Fruit fly (Drosophila melanogaster) whole organism, wandering third instar larva: ENCODE measurements around the gene kar.

ENCODE experiments used
- Abd-B ChIP-seq: fragments of >200 bp; optimal IDR thresholded peaks from 2 replicates; lab custom pipeline; 2017; ENCODE audit warnings: missing biosample characterization, missing genetic modification characterization
- CG32264 ChIP-seq: fragments of 200-800 bp; sonication (Bioruptor generic); optimal IDR thresholded peaks from 2 replicates; lab custom pipeline; 2016; ENCODE audit warnings: missing biosample characterization, missing genetic modification characterization
- CrebA ChIP-seq: fragments of 200-800 bp; sonication (Bioruptor generic); optimal IDR thresholded peaks from 2 replicates; lab custom pipeline; 2016; ENCODE audit warnings: missing biosample characterization, mild to moderate bottlenecking, missing genetic modification characterization, borderline replicate concordance
- Dfd ChIP-seq: fragments of >200 bp; optimal IDR thresholded peaks from 2 replicates; lab custom pipeline; 2017; ENCODE audit warnings: missing biosample characterization, missing genetic modification characterization
- Dif ChIP-seq: fragments of 200-275, 200-300 bp; sonication (Bioruptor generic); optimal IDR thresholded peaks from 2 replicates; lab custom pipeline; 2018; ENCODE audit warnings: missing biosample characterization, missing genetic modification characterization; ENCODE audit not compliant: partially characterized antibody
- GATAd ChIP-seq: sonication (Bioruptor generic); optimal IDR thresholded peaks from 2 replicates; lab custom pipeline; 2016; ENCODE audit warnings: missing biosample characterization, missing genetic modification characterization
- HLH106 ChIP-seq: fragments of 200-800 bp; optimal IDR thresholded peaks from 3 replicates; lab custom pipeline; 2019; ENCODE audit warnings: missing biosample characterization, mild to moderate bottlenecking, missing genetic modification characterization, moderate library complexity
- Hr78 ChIP-seq: fragments of >200 bp; optimal IDR thresholded peaks from 2 replicates; lab custom pipeline; 2017; ENCODE audit warnings: missing biosample characterization, missing genetic modification characterization
- Hr83 ChIP-seq: fragments of 200-300 bp; sonication (Bioruptor generic); optimal IDR thresholded peaks from 2 replicates; lab custom pipeline; 2016; ENCODE audit warnings: missing biosample characterization, mild to moderate bottlenecking, missing genetic modification characterization, moderate library complexity; ENCODE audit not compliant: poor library complexity, severe bottlenecking
- Jra ChIP-seq: sonication (Bioruptor generic); optimal IDR thresholded peaks from 2 replicates; lab custom pipeline; 2016; ENCODE audit warnings: missing biosample characterization, missing genetic modification characterization
- Mio ChIP-seq: sonication (Bioruptor generic); optimal IDR thresholded peaks from 2 replicates; lab custom pipeline; 2016; ENCODE audit warnings: missing biosample characterization, missing genetic modification characterization
- Myc ChIP-seq: fragments of >200 bp; optimal IDR thresholded peaks from 2 replicates; lab custom pipeline; 2017
- N ChIP-seq: fragments of >200 bp; optimal IDR thresholded peaks from 2 replicates; lab custom pipeline; 2018; ENCODE audit warnings: missing biosample characterization, missing external identifiers, missing genetic modification characterization
- Rel ChIP-seq, 2 experiments: fragments of 200-800 bp; sonication (Bioruptor generic) in 1 of 2; optimal IDR thresholded peaks; 2 replicates in 1 of 2; 3 replicates in 1 of 2; lab custom pipeline; 2016 to 2019; ENCODE audit warnings: mild to moderate bottlenecking in 2 of 2, missing biosample characterization in 2 of 2, missing genetic modification characterization in 2 of 2, moderate library complexity in 1 of 2
- Sp1 ChIP-seq: fragments of 200-800 bp; sonication (Bioruptor generic); optimal IDR thresholded peaks from 3 replicates; lab custom pipeline; 2019; ENCODE audit warnings: missing biosample characterization, mild to moderate bottlenecking, missing genetic modification characterization, moderate library complexity
- Vsx2 ChIP-seq: fragments of 200-300, 225-300 bp; sonication (Bioruptor generic); optimal IDR thresholded peaks from 2 replicates; lab custom pipeline; 2018; ENCODE audit warnings: missing biosample characterization, missing genetic modification characterization; ENCODE audit not compliant: partially characterized antibody
- br ChIP-seq: fragments of 200-800 bp; sonication (Bioruptor generic); optimal IDR thresholded peaks from 2 replicates; lab custom pipeline; 2016; ENCODE audit warnings: missing biosample characterization, missing genetic modification characterization
- brk ChIP-seq: fragments of 200-800 bp; sonication (Bioruptor generic); optimal IDR thresholded peaks from 2 replicates; lab custom pipeline; 2016; ENCODE audit warnings: missing biosample characterization, mild to moderate bottlenecking, missing genetic modification characterization
- dl ChIP-seq, 2 experiments: fragments of 175-275, 200-275 bp in 1 of 2; fragments of 200-275 bp in 1 of 2; sonication (Bioruptor generic); optimal IDR thresholded peaks; lab custom pipeline; 2018; ENCODE audit warnings: mild to moderate bottlenecking in 2 of 2, missing biosample characterization in 2 of 2, missing genetic modification characterization in 2 of 2, moderate library complexity in 2 of 2; ENCODE audit not compliant: partially characterized antibody in 2 of 2, insufficient read depth in 1 of 2
- dmrt93B ChIP-seq: fragments of 200-800 bp; sonication (Bioruptor generic); optimal IDR thresholded peaks from 2 replicates; lab custom pipeline; 2018; ENCODE audit warnings: missing biosample characterization, mild to moderate bottlenecking, missing genetic modification characterization
- dsf ChIP-seq: sonication (Bioruptor generic); optimal IDR thresholded peaks from 2 replicates; lab custom pipeline; 2016; ENCODE audit warnings: missing biosample characterization, missing genetic modification characterization, borderline replicate concordance
- ey ChIP-seq: fragments of 200-800 bp; sonication (Bioruptor generic); optimal IDR thresholded peaks from 2 replicates; lab custom pipeline; 2016; ENCODE audit warnings: missing biosample characterization, missing genetic modification characterization
- h ChIP-seq: fragments of 200-800 bp; sonication (Bioruptor generic); optimal IDR thresholded peaks from 3 replicates; lab custom pipeline; 2016; ENCODE audit warnings: missing biosample characterization, mild to moderate bottlenecking, missing genetic modification characterization
- jim ChIP-seq: fragments of 175-275, 200-325 bp; sonication (Bioruptor generic); optimal IDR thresholded peaks from 2 replicates; lab custom pipeline; 2016; ENCODE audit warnings: missing biosample characterization, mild to moderate bottlenecking, missing genetic modification characterization
- lola ChIP-seq: fragments of >200 bp; optimal IDR thresholded peaks from 2 replicates; lab custom pipeline; 2017; ENCODE audit warnings: missing biosample characterization, missing genetic modification characterization
- pan ChIP-seq: fragments of >200 bp; optimal IDR thresholded peaks from 2 replicates; lab custom pipeline; 2017
- psq ChIP-seq: fragments of 200-800 bp; sonication (Bioruptor generic); optimal IDR thresholded peaks from 3 replicates; lab custom pipeline; 2017; ENCODE audit warnings: missing biosample characterization, mild to moderate bottlenecking, missing genetic modification characterization, moderate library complexity
- rgr ChIP-seq: fragments of 200-800 bp; sonication (Bioruptor generic); optimal IDR thresholded peaks from 3 replicates; lab custom pipeline; 2016; ENCODE audit warnings: missing biosample characterization, mild to moderate bottlenecking, missing genetic modification characterization
- sage ChIP-seq: fragments of 200-800 bp; sonication (Bioruptor generic); optimal IDR thresholded peaks from 2 replicates; lab custom pipeline; 2016; ENCODE audit warnings: missing biosample characterization, mild to moderate bottlenecking, missing genetic modification characterization
- sv ChIP-seq: fragments of 200-800 bp; sonication (Bioruptor generic); optimal IDR thresholded peaks from 3 replicates; lab custom pipeline; 2016; ENCODE audit warnings: missing biosample characterization, missing genetic modification characterization
- tai ChIP-seq: sonication (Bioruptor generic); optimal IDR thresholded peaks from 2 replicates; lab custom pipeline; 2016; ENCODE audit warnings: missing biosample characterization, missing genetic modification characterization
- usp ChIP-seq: fragments of >200 bp; optimal IDR thresholded peaks from 2 replicates; lab custom pipeline; 2017; ENCODE audit warnings: missing biosample characterization, missing genetic modification characterization
- woc ChIP-seq: sonication (Bioruptor generic); optimal IDR thresholded peaks from 2 replicates; lab custom pipeline; 2016; ENCODE audit warnings: missing biosample characterization, mild to moderate bottlenecking, missing genetic modification characterization

kar gene

dm6 chr3R:12716894-12717293, 27.7 kb upstream of the kar start:
- no peak for TF ChIP-seq Vsx2 (GFP tag; lab: Kevin White, UChicago)
- TF ChIP-seq Abd-B (GFP tag; lab: Kevin White, UChicago), result no peak
- no peak for TF ChIP-seq rgr (GFP tag; lab: Kevin White, UChicago)
- no peak for TF ChIP-seq CrebA
- no peak for TF ChIP-seq Dfd (GFP tag; lab: Kevin White, UChicago)
- no peak for TF ChIP-seq HLH106
- no peak for TF ChIP-seq Sp1 (GFP tag; lab: Kevin White, UChicago)
- TF ChIP-seq CG32264 (GFP tag; lab: Kevin White, UChicago), result no peak
- TF ChIP-seq Mio (GFP tag; lab: Kevin White, UChicago), result no peak
- no peak for TF ChIP-seq dmrt93B (GFP tag; lab: Kevin White, UChicago)
- no peak for TF ChIP-seq N (GFP tag; lab: Kevin White, UChicago)
- no peak for TF ChIP-seq GATAd (GFP tag; lab: Kevin White, UChicago)
- no peak for TF ChIP-seq tai
- no peak for TF ChIP-seq psq (GFP tag; lab: Kevin White, UChicago)

dm6 chr3R:12716251-12716650, 27.1 kb upstream of the kar start:
- no peak for TF ChIP-seq Hr83 (GFP tag; lab: Kevin White, UChicago)
- peak; percentile 57 for TF ChIP-seq Sp1 (GFP tag; lab: Kevin White, UChicago)
- TF ChIP-seq Rel (GFP tag; optimal IDR thresholded peaks at IDR 0.05; lab: Kevin White, UChicago), result no peak
- peak; percentile 70 for TF ChIP-seq Rel (tag; optimal IDR thresholded peaks at IDR 0.05; lab: Kevin White, UChicago)
- TF ChIP-seq, all 38 proteins: peak for 2

DNA sequence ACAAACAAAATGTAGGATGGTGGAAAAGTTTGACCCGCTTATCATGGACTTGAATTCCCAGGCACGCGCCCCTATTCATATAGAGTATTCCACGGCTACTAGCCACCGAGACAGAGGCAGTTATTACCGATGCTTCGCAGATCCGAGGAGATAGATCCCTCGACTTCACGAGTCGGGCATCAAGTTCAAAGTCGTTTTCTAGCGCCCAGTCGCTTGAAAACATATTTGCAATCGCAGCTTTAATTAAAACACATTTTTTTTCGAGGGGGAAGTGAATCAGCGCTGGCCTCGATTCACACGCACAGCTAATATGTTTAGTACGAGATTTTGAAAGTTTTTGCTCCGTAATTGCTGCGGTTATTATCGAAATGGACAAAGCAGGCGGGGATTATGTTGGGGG, 26.1 kb upstream of the kar start:
- TF ChIP-seq Vsx2 (GFP tag; lab: Kevin White, UChicago), result no peak
- TF ChIP-seq dmrt93B (GFP tag; lab: Kevin White, UChicago), result no peak
- no peak for TF ChIP-seq N (GFP tag; lab: Kevin White, UChicago)
- TF ChIP-seq pan, result no peak
- TF ChIP-seq CrebA, result no peak
- no peak for TF ChIP-seq woc
- TF ChIP-seq Jra (GFP tag; lab: Kevin White, UChicago), result no peak
- no peak for TF ChIP-seq h (GFP tag; lab: Kevin White, UChicago)
- TF ChIP-seq Dif, result no peak
- no peak for TF ChIP-seq Myc (lab: Kevin White, UChicago)
- no peak for TF ChIP-seq sage (GFP tag; lab: Kevin White, UChicago)
- no peak for TF ChIP-seq Abd-B (GFP tag; lab: Kevin White, UChicago)
- TF ChIP-seq usp (GFP tag; lab: Kevin White, UChicago), result no peak
- TF ChIP-seq CG32264 (GFP tag; lab: Kevin White, UChicago), result no peak
- TF ChIP-seq br (GFP tag; lab: Kevin White, UChicago), result no peak
- TF ChIP-seq sv, result no peak
- no peak for TF ChIP-seq dsf (GFP tag; lab: Kevin White, UChicago)
- no peak for TF ChIP-seq brk (GFP tag; lab: Kevin White, UChicago)
- TF ChIP-seq Mio (GFP tag; lab: Kevin White, UChicago), result no peak
- TF ChIP-seq dl (GFP tag; optimal IDR thresholded peaks at IDR 0.05; lab: Kevin White, UChicago; ENCODE audit: insufficient read depth in 1 of 2, partially characterized antibody in 2 of 2), result no peak

DNA sequence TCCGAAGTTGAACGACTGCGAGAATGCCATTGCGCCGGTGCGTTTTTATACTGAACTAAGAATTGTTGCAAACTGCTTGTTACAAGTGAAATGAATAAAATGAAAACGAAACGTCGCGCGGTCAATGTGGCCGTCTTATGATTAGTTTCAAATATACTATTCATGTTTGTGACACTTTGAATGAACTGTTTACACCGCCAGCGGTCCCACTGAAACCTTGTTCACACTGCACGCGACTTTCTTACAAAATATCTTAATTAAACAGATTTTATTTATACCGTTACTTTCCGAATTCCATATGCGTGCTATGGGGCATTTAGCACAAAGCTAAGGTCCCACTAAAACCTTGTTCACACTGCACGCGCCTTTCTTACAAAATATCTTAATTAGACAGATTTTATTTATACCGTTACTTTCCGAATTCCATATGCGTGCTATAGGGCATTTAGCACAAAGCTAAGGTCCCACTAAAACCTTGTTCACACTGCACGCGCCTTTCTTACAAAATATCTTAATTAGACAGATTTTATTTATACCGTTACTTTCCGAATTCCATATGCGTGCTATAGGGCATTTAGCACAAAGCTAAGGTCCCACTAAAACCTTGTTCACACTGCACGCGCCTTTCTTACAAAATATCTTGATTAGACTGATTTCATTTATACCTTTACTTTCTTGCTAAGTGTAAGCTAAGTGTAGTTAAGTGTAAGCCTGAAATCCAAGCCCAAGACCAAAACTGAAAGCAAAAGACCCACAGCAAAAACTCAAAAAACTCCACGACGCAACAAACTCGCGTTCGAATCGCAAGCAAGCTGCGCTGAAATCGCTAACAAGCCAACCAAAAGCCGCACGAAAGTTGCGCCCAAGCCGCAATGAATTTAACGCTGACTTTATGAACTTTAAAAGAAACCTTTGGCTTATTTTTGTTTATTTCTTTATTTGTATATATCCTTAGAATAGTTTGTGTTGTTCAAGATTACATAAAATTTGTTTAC, 23.3 kb upstream of the kar start, which contains the start of gene PolQ:
Gene PolQ (minus strand): TSS at position 122 of the 995 bp plus-strand sequence.
- peak; percentile 68 for TF ChIP-seq Hr78 (GFP tag; lab: Kevin White, UChicago)
- peak; percentile 96 for TF ChIP-seq N (GFP tag; lab: Kevin White, UChicago)

- TF ChIP-seq Dif (no peak), Abd-B (GFP tag; lab: Kevin White, UChicago) (no peak), ey (GFP tag; lab: Kevin White, UChicago) (no peak), br (GFP tag; lab: Kevin White, UChicago) (no peak), usp (GFP tag; lab: Kevin White, UChicago) (no peak), lola (no peak), rgr (GFP tag; lab: Kevin White, UChicago) (no peak), GATAd (GFP tag; lab: Kevin White, UChicago) (no peak), CG32264 (GFP tag; lab: Kevin White, UChicago) (no peak), sv (no peak), N (GFP tag; lab: Kevin White, UChicago) (no peak), Sp1 (GFP tag; lab: Kevin White, UChicago) (no peak), pan (no peak), Vsx2 (GFP tag; lab: Kevin White, UChicago) (no peak), jim (GFP tag; lab: Kevin White, UChicago) (no peak)
These were observed 15.7 kb upstream of the kar start, which contains the start of gene CG12279 for dm6 chr3R:12704861-12705260. TSS of gene CG12279 (plus strand) at chr3R:12705094.
